Worm (Caenorhabditis elegans) whole organism, L4 larva: ENCODE measurements around the gene ent-2.

ENCODE experiments used
- T20F7.1 ChIP-seq: fragments of 200-800 bp; sonication (Bioruptor generic); optimal IDR thresholded peaks from 2 replicates; lab custom pipeline; 2018; ENCODE audit warnings: mild to moderate bottlenecking, missing genetic modification characterization, missing compliant biosample characterization
- ZK546.5 ChIP-seq, 2 experiments: sonication (generic microtip); optimal IDR thresholded peaks; 2 replicates each; lab custom pipeline; 2017; ENCODE audit warnings: missing biosample characterization in 2 of 2, missing genetic modification characterization in 2 of 2
- aly-2 ChIP-seq: sonication (generic microtip); optimal IDR thresholded peaks from 2 replicates; lab custom pipeline; 2018; ENCODE audit warnings: missing biosample characterization, missing genetic modification characterization
- ceh-28 ChIP-seq: fragments of 150-350 bp; optimal IDR thresholded peaks from 2 replicates; lab custom pipeline; 2014; ENCODE audit warnings: missing biosample characterization, missing genetic modification reagents, missing genetic modification characterization
- ceh-82 ChIP-seq: sonication (generic microtip); optimal IDR thresholded peaks from 2 replicates; lab custom pipeline; 2017; ENCODE audit warnings: missing biosample characterization, missing genetic modification characterization
- dpl-1 ChIP-seq: fragments of 150-350 bp; optimal IDR thresholded peaks from 2 replicates; lab custom pipeline; 2014; ENCODE audit warnings: missing biosample characterization, missing genetic modification reagents, missing genetic modification characterization
- lin-15B ChIP-seq: fragments of 150-350 bp; sonication (generic microtip); optimal IDR thresholded peaks from 3 replicates; lab custom pipeline; 2014; ENCODE audit warnings: missing biosample characterization, missing genetic modification characterization
- mdl-1 ChIP-seq, 2 experiments: fragments of 150-350 bp in 1 of 2; sonication (generic microtip) in 1 of 2; optimal IDR thresholded peaks; 2 replicates each; lab custom pipeline; 2014 to 2017; ENCODE audit warnings: missing biosample characterization in 2 of 2, missing genetic modification characterization in 2 of 2

- TF ChIP-seq mdl-1 (tag; optimal IDR thresholded peaks at IDR 0.05; lab: Kevin White, UChicago) (no peak), ZK546.5 (tag; optimal IDR thresholded peaks at IDR 0.05; lab: Kevin White, UChicago) (no peak), dpl-1 (GFP tag; lab: Kevin White, UChicago) (no peak), aly-2 (tag; lab: Kevin White, UChicago) (no peak), lin-15B (tag; lab: Kevin White, UChicago) (no peak), T20F7.1 (GFP tag; lab: Kevin White, UChicago) (no peak), ceh-82 (tag; lab: Kevin White, UChicago) (no peak), ceh-28 (no peak)
Observed at ce11 chrX:15619273-15619672, 18.4 kb downstream of the ent-2 start.
